Fruit fly (Drosophila melanogaster) whole organism, prepupa: ENCODE results near the gene CG17560.

ENCODE experiments used
- CG3032 ChIP-seq: fragments of 200-800 bp; optimal IDR thresholded peaks from 2 replicates; lab custom pipeline; 2019; ENCODE audit warnings: missing biosample characterization, mild to moderate bottlenecking, missing genetic modification characterization, moderate library complexity
- CG6792 ChIP-seq: fragments of 200-800 bp; sonication (Bioruptor generic); optimal IDR thresholded peaks from 3 replicates; lab custom pipeline; 2016; ENCODE audit warnings: missing biosample characterization, missing genetic modification characterization
- CG8319 ChIP-seq: fragments of 200-800 bp; sonication (Bioruptor generic); optimal IDR thresholded peaks from 3 replicates; lab custom pipeline; 2016; ENCODE audit warnings: missing biosample characterization, missing genetic modification characterization
- Ets21C ChIP-seq: fragments of 200-800 bp; sonication (Bioruptor generic); optimal IDR thresholded peaks from 3 replicates; lab custom pipeline; 2016; ENCODE audit warnings: missing biosample characterization, missing genetic modification characterization
- achi ChIP-seq: fragments of 200-800 bp; sonication (Bioruptor generic); optimal IDR thresholded peaks from 3 replicates; lab custom pipeline; 2016; ENCODE audit warnings: missing biosample characterization, missing genetic modification characterization
- acj6 ChIP-seq: fragments of 200-800 bp; sonication (Bioruptor generic); optimal IDR thresholded peaks from 3 replicates; lab custom pipeline; 2016; ENCODE audit warnings: missing biosample characterization, missing genetic modification characterization

dm6 chr3R:16649282-16649681, 31.5 kb downstream of the CG17560 start:
- no peak for TF ChIP-seq acj6 (GFP tag; lab: Kevin White, UChicago)
- no peak for TF ChIP-seq achi (GFP tag; lab: Kevin White, UChicago)
- no peak for TF ChIP-seq CG3032 (tag; lab: Kevin White, UChicago)
- TF ChIP-seq CG8319 (GFP tag; lab: Kevin White, UChicago) = no peak
- no peak for TF ChIP-seq CG6792 (GFP tag; lab: Kevin White, UChicago)
- no peak for TF ChIP-seq Ets21C (GFP tag; lab: Kevin White, UChicago)
